Worm (Caenorhabditis elegans): ENCODE data around the gene klp-19.

Gene klp-19

ce11 chrIII:13276958-13277357 lies 30.1 kb downstream of the klp-19 start, which contains the start of gene unc-64:
unc-64 (plus strand) TSS chrIII:13277258.
- TF ChIP-seq F37D6.2 (tag; optimal IDR thresholded peaks at IDR 0.05) = no peak
- no peak for TF ChIP-seq madf-5 (GFP tag; IDR thresholded peaks at IDR 0.05)
- TF ChIP-seq zip-11 (GFP tag; IDR thresholded peaks at IDR 0.05) = no peak
- TF ChIP-seq saeg-2 (GFP tag; IDR thresholded peaks at IDR 0.05) = no peak

- TF ChIP-seq ceh-62 (tag; optimal IDR thresholded peaks at IDR 0.05) (no peak), spr-1 (tag; optimal IDR thresholded peaks at IDR 0.05) (no peak), mep-1 (tag; optimal IDR thresholded peaks at IDR 0.05) (peak; percentile 74), ctbp-1 (GFP tag; IDR thresholded peaks at IDR 0.05) (peak; percentile 80), mes-2 (tag; optimal IDR thresholded peaks at IDR 0.05; ENCODE audit: poor library complexity, severe bottlenecking) (peak; percentile 41), aly-2 (tag; optimal IDR thresholded peaks at IDR 0.05) (no peak), nhr-237 (tag; optimal IDR thresholded peaks at IDR 0.05) (no peak), nhr-77 (tag; optimal IDR thresholded peaks at IDR 0.05) (no peak), Y5F2A.4 (GFP tag; optimal IDR thresholded peaks at IDR 0.05) (no peak), hlh-11 (tag; optimal IDR thresholded peaks at IDR 0.05) (peak; percentile 81), daf-19 (GFP tag; conservative IDR thresholded peaks at IDR 0.05) (no peak), Y75B8A.6 (GFP tag; IDR thresholded peaks at IDR 0.05) (no peak), ZK337.2 (GFP tag; IDR thresholded peaks at IDR 0.05) (0 out of 2 replicates have a peak, but pooled peaks have one; percentile 44), spr-3 (GFP tag; optimal IDR thresholded peaks at IDR 0.05) (no peak), lin-39 (tag; optimal IDR thresholded peaks at IDR 0.05) (peak; percentile 39), hif-1 (tag; optimal IDR thresholded peaks at IDR 0.05) (peak in 1 of 2 experiments; percentile 60), fkh-10 (GFP tag; optimal IDR thresholded peaks at IDR 0.05) (peak; percentile 41), daf-16 (GFP tag; optimal IDR thresholded peaks at IDR 0.05) (no peak), daf-16 (tag; optimal IDR thresholded peaks at IDR 0.05) (peak; percentile 27), F49E8.2 (tag; optimal IDR thresholded peaks at IDR 0.05; ENCODE audit: borderline replicate concordance) (no peak), ces-1 (GFP tag; optimal IDR thresholded peaks at IDR 0.05) (no peak), Y105C5A.15 (GFP tag; IDR thresholded peaks at IDR 0.05) (no peak), lim-7 (GFP tag; IDR thresholded peaks at IDR 0.05) (no peak), sdz-12 (GFP tag; optimal IDR thresholded peaks at IDR 0.05) (peak; percentile 15), snpc-1.2 (GFP tag; IDR thresholded peaks at IDR 0.05) (no peak), ceh-82 (tag; optimal IDR thresholded peaks at IDR 0.05) (no peak), lin-1 (GFP tag; IDR thresholded peaks at IDR 0.05) (no peak), nhr-76 (tag; optimal IDR thresholded peaks at IDR 0.05) (no peak), mxl-2 (GFP tag; conservative IDR thresholded peaks at IDR 0.05) (no peak), egl-43 (GFP tag; IDR thresholded peaks at IDR 0.05) (peak; percentile 85; the same call in 1 of the 2 replicates), jun-1 (tag; optimal IDR thresholded peaks at IDR 0.05) (no peak), nhr-28 (tag; optimal IDR thresholded peaks at IDR 0.05) (peak; percentile 15), T26A8.4 (GFP tag; IDR thresholded peaks at IDR 0.05) (0 out of 2 replicates have a peak, but pooled peaks have one; percentile 25), lin-38 (GFP tag; IDR thresholded peaks at IDR 0.05) (peak; percentile 51), nhr-111 (GFP tag; optimal IDR thresholded peaks at IDR 0.05) (no peak), saeg-2 (GFP tag; IDR thresholded peaks at IDR 0.05) (no peak), duxl-1 (tag; optimal IDR thresholded peaks at IDR 0.05; ENCODE audit: poor library complexity) (no peak), nhr-6 (tag; optimal IDR thresholded peaks at IDR 0.05) (peak; percentile 26), fos-1 (tag; optimal IDR thresholded peaks at IDR 0.05) (no peak), F10B5.3 (tag; optimal IDR thresholded peaks at IDR 0.05) (no peak), ceh-20 (GFP tag; IDR thresholded peaks at IDR 0.05) (peak; percentile 58; the same call in 1 of the 2 replicates), hlh-30 (tag; optimal IDR thresholded peaks at IDR 0.05; ENCODE audit: insufficient read depth) (peak; percentile 85), nhr-11 (tag; optimal IDR thresholded peaks at IDR 0.05) (peak; percentile 39), mdl-1 (tag; optimal IDR thresholded peaks at IDR 0.05) (peak in 1 of 2 experiments; percentile 77), ceh-32 (tag; optimal IDR thresholded peaks at IDR 0.05; ENCODE audit: poor library complexity) (no peak), ceh-28 (tag; optimal IDR thresholded peaks at IDR 0.05) (no peak), aha-1 (tag) (peak; percentile 97)
These were observed 31.3 kb downstream of the klp-19 start for ce11 chrIII:13275784-13276183.

Data from whole organism, L4 larva.